Fruit fly (Drosophila melanogaster): ENCODE data around the gene PH4alphaMP.

PH4alphaMP gene

dm6 chr3R:30512114-30512513, 16.2 kb upstream of the PH4alphaMP start, which contains the start of gene PH4alphaNE2:
Gene PH4alphaNE2, minus strand, starts transcription at chr3R:30512214.
- TF ChIP-seq Gug (GFP tag; IDR thresholded peaks at IDR 0.05) (no peak), Sox15 (GFP tag; optimal IDR thresholded peaks at IDR 0.05) (no peak)

- no peak for TF ChIP-seq Hr39 (GFP tag; optimal IDR thresholded peaks at IDR 0.05)
- TF ChIP-seq Sox102F (GFP tag; optimal IDR thresholded peaks at IDR 0.05): no peak
- no peak for TF ChIP-seq esn (GFP tag; optimal IDR thresholded peaks at IDR 0.05)
- TF ChIP-seq CG6276 (GFP tag; optimal IDR thresholded peaks at IDR 0.05): no peak
- TF ChIP-seq CG8632 (GFP tag; optimal IDR thresholded peaks at IDR 0.05): no peak
- TF ChIP-seq salr (GFP tag; optimal IDR thresholded peaks at IDR 0.05): no peak
- TF ChIP-seq cyc (GFP tag; optimal IDR thresholded peaks at IDR 0.05): no peak
- TF ChIP-seq topi (GFP tag; optimal IDR thresholded peaks at IDR 0.05): no peak
- no peak for TF ChIP-seq CG11762 (GFP tag; optimal IDR thresholded peaks at IDR 0.05; ENCODE audit: insufficient read depth)
- no peak for TF ChIP-seq CG3032 (tag; optimal IDR thresholded peaks at IDR 0.05)
- no peak for TF ChIP-seq acj6 (GFP tag; optimal IDR thresholded peaks at IDR 0.05)
- no peak for TF ChIP-seq achi (GFP tag; optimal IDR thresholded peaks at IDR 0.05)
- no peak for TF ChIP-seq Ets21C (GFP tag; optimal IDR thresholded peaks at IDR 0.05)
- no peak for TF ChIP-seq vri (GFP tag; optimal IDR thresholded peaks at IDR 0.05)
These were observed 11.8 kb upstream of the PH4alphaMP start, which contains the start of gene CG34041 for dm6 chr3R:30507723-30508122. Gene CG34041, plus strand, starts transcription at chr3R:30508023.

dm6 chr3R:30505561-30506037, 9.6 kb upstream of the PH4alphaMP start, which contains the start of the genes PH4alphaSG1 and CG15539:
Gene PH4alphaSG1, minus strand, starts transcription at chr3R:30505661.
Gene CG15539, plus strand, starts transcription at chr3R:30505987.
- no peak for TF ChIP-seq CG7368 (GFP tag; optimal IDR thresholded peaks at IDR 0.05)
- TF ChIP-seq CG4318 (GFP tag; optimal IDR thresholded peaks at IDR 0.05): no peak
- TF ChIP-seq CG3032 (tag; optimal IDR thresholded peaks at IDR 0.05): no peak
- no peak for TF ChIP-seq CG6276 (GFP tag; optimal IDR thresholded peaks at IDR 0.05)
- TF ChIP-seq Sox14 (GFP tag; optimal IDR thresholded peaks at IDR 0.05): no peak
- no peak for TF ChIP-seq Hr39 (GFP tag; optimal IDR thresholded peaks at IDR 0.05)
- TF ChIP-seq topi (GFP tag; optimal IDR thresholded peaks at IDR 0.05): no peak
- TF ChIP-seq CG9139 (GFP tag; optimal IDR thresholded peaks at IDR 0.05): no peak
- no peak for TF ChIP-seq svp (GFP tag)
- TF ChIP-seq fkh (GFP tag; optimal IDR thresholded peaks at IDR 0.05): no peak
- no peak for TF ChIP-seq CG10631 (GFP tag; optimal IDR thresholded peaks at IDR 0.05)
- no peak for TF ChIP-seq acj6 (GFP tag; optimal IDR thresholded peaks at IDR 0.05)
- no peak for TF ChIP-seq Ets21C (GFP tag; optimal IDR thresholded peaks at IDR 0.05)
- no peak for TF ChIP-seq Smox (GFP tag; optimal IDR thresholded peaks at IDR 0.05)
- no peak for TF ChIP-seq Eip75B (GFP tag; optimal IDR thresholded peaks at IDR 0.05)
- TF ChIP-seq Eip78C (GFP tag): no peak
- TF ChIP-seq CG8632 (GFP tag; optimal IDR thresholded peaks at IDR 0.05): no peak

- TF ChIP-seq vri (GFP tag; optimal IDR thresholded peaks at IDR 0.05) (no peak), ss (GFP tag; optimal IDR thresholded peaks at IDR 0.05) (no peak)
These were observed 7.5 kb upstream of the PH4alphaMP start, which contains the start of gene CG31371 for dm6 chr3R:30503406-30503805. Gene CG31371, minus strand, starts transcription at chr3R:30503506.

dm6 chr3R:30501174-30501573, 5.2 kb upstream of the PH4alphaMP start:
- peak; percentile 66 for TF ChIP-seq OdsH (GFP tag; optimal IDR thresholded peaks at IDR 0.05)
- TF ChIP-seq fd59A (GFP tag; optimal IDR thresholded peaks at IDR 0.05): peak; percentile 20
- peak; percentile 26 for TF ChIP-seq CG8632 (GFP tag; optimal IDR thresholded peaks at IDR 0.05)
- TF ChIP-seq topi (GFP tag; optimal IDR thresholded peaks at IDR 0.05): peak; percentile 72
- TF ChIP-seq CG6854 (GFP tag; optimal IDR thresholded peaks at IDR 0.05): no peak
- peak; percentile 76 for TF ChIP-seq CG3919 (GFP tag; optimal IDR thresholded peaks at IDR 0.05)
- peak; percentile 56 for TF ChIP-seq CG10669 (GFP tag; optimal IDR thresholded peaks at IDR 0.05)
- TF ChIP-seq Hr4 (GFP tag; optimal IDR thresholded peaks at IDR 0.05): peak; percentile 78
- TF ChIP-seq cyc (GFP tag; optimal IDR thresholded peaks at IDR 0.05): peak; percentile 76
- TF ChIP-seq eg (GFP tag; IDR thresholded peaks at IDR 0.05): peak; percentile 76
- no peak for TF ChIP-seq dac (GFP tag; optimal IDR thresholded peaks at IDR 0.05)
- peak; percentile 47 for TF ChIP-seq net (GFP tag; optimal IDR thresholded peaks at IDR 0.05)
- TF ChIP-seq CG8119 (GFP tag; IDR thresholded peaks at IDR 0.05): peak; percentile 73
- peak; percentile 88 for TF ChIP-seq Hr39 (GFP tag; optimal IDR thresholded peaks at IDR 0.05)
- TF ChIP-seq CG16779 (tag; optimal IDR thresholded peaks at IDR 0.05): peak; percentile 21
- peak; percentile 72 for TF ChIP-seq CG15336 (GFP tag; IDR thresholded peaks at IDR 0.05)
- TF ChIP-seq Smox (GFP tag; optimal IDR thresholded peaks at IDR 0.05): peak; percentile 62
- TF ChIP-seq ss (GFP tag; optimal IDR thresholded peaks at IDR 0.05): no peak
- peak; percentile 53; the same call in 1 of the 2 replicates for TF ChIP-seq Gug (GFP tag; IDR thresholded peaks at IDR 0.05)
- peak; percentile 30 for TF ChIP-seq Blimp-1 (GFP tag; optimal IDR thresholded peaks at IDR 0.05)
- TF ChIP-seq fkh (GFP tag; optimal IDR thresholded peaks at IDR 0.05): no peak
- TF ChIP-seq CG1621 (tag; optimal IDR thresholded peaks at IDR 0.05): peak; percentile 55
- no peak for TF ChIP-seq Hr38 (GFP tag; optimal IDR thresholded peaks at IDR 0.05)
- TF ChIP-seq pdm3 (GFP tag; optimal IDR thresholded peaks at IDR 0.05): peak; percentile 60
